Worm (Caenorhabditis elegans) whole organism, midembryonic: Measurements from ENCODE around the gene C33D9.8.

Source experiments
- T22C8.4 ChIP-seq: fragments of 200-800 bp; sonication (Bioruptor generic); IDR thresholded peaks from 2 replicates; pipeline ENCODE4 v1.3.6; 2022; ENCODE audit warnings: missing genetic modification characterization, missing compliant biosample characterization
- cog-1 ChIP-seq: sonication (generic microtip); optimal IDR thresholded peaks from 2 replicates; lab custom pipeline; 2016; ENCODE audit warnings: missing genetic modification characterization, missing compliant biosample characterization
- flt-1 ChIP-seq: fragments of 200-800 bp; sonication (Bioruptor generic); IDR thresholded peaks from 2 replicates; pipeline ENCODE4 v1.3.6; 2022; ENCODE audit warnings: missing genetic modification characterization, missing compliant biosample characterization
- klf-2 ChIP-seq: fragments of 200-800 bp; sonication (Bioruptor generic); conservative IDR thresholded peaks from 2 replicates; pipeline ENCODE4 v1.3.6; 2022; ENCODE audit warnings: missing genetic modification reagents, missing genetic modification characterization, missing compliant biosample characterization
- med-1 ChIP-seq: sonication (generic microtip); optimal IDR thresholded peaks from 2 replicates; lab custom pipeline; 2017; ENCODE audit warnings: missing genetic modification characterization, mild to moderate bottlenecking, missing compliant biosample characterization, antibody characterized with exemption, missing genetic modification reagents; ENCODE audit not compliant: insufficient read depth
- ref-1 ChIP-seq: fragments of 200-800 bp; sonication (Bioruptor generic); conservative IDR thresholded peaks from 2 replicates; pipeline ENCODE4 v1.3.6; 2022; ENCODE audit warnings: missing genetic modification reagents, missing genetic modification characterization, missing compliant biosample characterization
- tab-1 ChIP-seq: fragments of 200-800 bp; sonication (Bioruptor generic); IDR thresholded peaks from 2 replicates; pipeline ENCODE4 v1.3.6; 2022; ENCODE audit warnings: missing genetic modification characterization, missing compliant biosample characterization
- ztf-23 ChIP-seq: fragments of 200-800 bp; sonication (Bioruptor generic); IDR thresholded peaks from 2 replicates; pipeline ENCODE4 v1.3.6; 2022; ENCODE audit warnings: missing genetic modification reagents, missing genetic modification characterization, missing compliant biosample characterization
- ztf-29 ChIP-seq: fragments of 200-800 bp; sonication (Bioruptor generic); IDR thresholded peaks from 2 replicates; pipeline ENCODE4 v1.3.6; 2022; ENCODE audit warnings: missing genetic modification reagents, missing genetic modification characterization, missing compliant biosample characterization

The C33D9.8 gene

DNA sequence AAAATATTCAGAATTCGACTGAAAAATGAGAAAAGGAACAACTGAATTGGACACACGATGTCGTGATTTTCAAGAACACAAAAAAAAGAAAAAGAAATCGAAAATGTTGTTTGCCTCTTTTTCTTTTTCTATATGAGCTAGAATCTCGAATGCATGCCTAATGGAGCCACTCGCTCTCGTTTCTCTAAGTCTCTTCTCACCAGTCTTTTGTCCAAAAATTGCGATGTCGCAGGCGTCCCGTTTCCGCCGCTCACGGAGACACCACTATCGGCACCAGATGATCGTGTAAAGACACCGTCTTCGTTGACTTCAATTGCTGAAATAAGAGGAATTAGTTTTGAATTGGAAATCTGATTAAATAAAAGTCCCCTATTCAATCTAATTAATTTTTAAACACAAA, 27.9 kb downstream of the C33D9.8 start:
- no peak for TF ChIP-seq ztf-23 (GFP tag; lab: Robert Waterston, UW)
- no peak for TF ChIP-seq ref-1
- no peak for TF ChIP-seq klf-2

DNA sequence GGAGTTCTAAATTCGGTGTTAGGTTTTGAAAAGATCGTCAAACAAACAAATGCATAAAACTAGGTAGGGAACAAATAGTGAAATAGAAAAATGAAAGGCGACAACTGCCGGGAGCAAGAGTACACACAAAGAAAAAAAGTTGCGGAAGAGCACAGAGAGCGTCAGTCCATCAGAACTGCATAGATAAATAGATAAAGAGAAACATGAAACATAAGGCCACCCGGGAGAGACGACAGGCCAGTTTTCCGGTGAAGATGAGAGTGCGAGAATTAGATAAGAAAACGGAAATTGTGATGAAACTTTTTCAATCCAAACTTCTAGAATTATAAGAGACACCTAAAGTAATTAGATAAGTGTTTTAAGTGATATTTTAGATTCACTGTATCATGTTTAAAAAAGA, 28.8 kb downstream of the C33D9.8 start:
- TF ChIP-seq flt-1 (no peak), ztf-23 (GFP tag; lab: Robert Waterston, UW) (no peak)

ce11 chrIV:8754727-8755126, 31.8 kb downstream of the C33D9.8 start, which contains the start of gene elli-1:
Gene elli-1 (minus strand): TSS chrIV:8754827.
- TF ChIP-seq ztf-23 (GFP tag; lab: Robert Waterston, UW) = no peak
- TF ChIP-seq klf-2 = no peak
- TF ChIP-seq ref-1 = no peak
- TF ChIP-seq tab-1 = no peak
- TF ChIP-seq flt-1 = no peak
- no peak for TF ChIP-seq cog-1
- no peak for TF ChIP-seq ztf-29 (GFP tag; lab: Robert Waterston, UW)
- no peak for TF ChIP-seq med-1 (GFP tag; lab: Kevin White, UChicago)
- TF ChIP-seq T22C8.4 (GFP tag; lab: Robert Waterston, UW) = no peak

ce11 chrIV:8754146-8754545, 32.4 kb downstream of the C33D9.8 start:
- no peak for TF ChIP-seq ztf-23 (GFP tag; lab: Robert Waterston, UW)
- no peak for TF ChIP-seq ref-1
- no peak for TF ChIP-seq T22C8.4 (GFP tag; lab: Robert Waterston, UW)
- TF ChIP-seq tab-1 = no peak
- no peak for TF ChIP-seq ztf-29 (GFP tag; lab: Robert Waterston, UW)
- TF ChIP-seq cog-1 = no peak
- no peak for TF ChIP-seq klf-2
- no peak for TF ChIP-seq flt-1
- TF ChIP-seq med-1 (GFP tag; lab: Kevin White, UChicago) = no peak

DNA sequence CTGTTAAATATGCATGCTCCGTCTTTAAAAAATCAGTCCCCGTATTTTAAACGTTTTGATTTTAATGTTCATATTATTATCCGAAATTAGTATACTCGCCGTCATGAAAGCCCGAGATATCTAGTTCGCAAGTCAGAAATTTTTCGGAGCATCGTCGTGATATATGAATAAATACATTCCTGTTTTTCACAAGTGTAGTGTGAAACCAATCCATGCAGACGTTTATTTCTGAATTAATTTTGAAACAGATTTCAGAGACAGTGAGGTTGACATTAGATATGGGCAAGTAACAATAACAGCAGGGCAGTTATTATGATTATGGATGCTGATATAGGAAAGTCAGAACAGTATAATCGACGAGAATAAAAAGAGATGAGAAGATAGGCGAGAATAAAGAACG, 34.1 kb downstream of the C33D9.8 start:
- TF ChIP-seq ref-1 = no peak
- no peak for TF ChIP-seq cog-1
- no peak for TF ChIP-seq ztf-23 (GFP tag; lab: Robert Waterston, UW)
- TF ChIP-seq med-1 (GFP tag; lab: Kevin White, UChicago) = no peak
- no peak for TF ChIP-seq flt-1
- TF ChIP-seq ztf-29 (GFP tag; lab: Robert Waterston, UW) = no peak
- TF ChIP-seq tab-1 = no peak
- TF ChIP-seq T22C8.4 (GFP tag; lab: Robert Waterston, UW) = no peak
- no peak for TF ChIP-seq klf-2

DNA sequence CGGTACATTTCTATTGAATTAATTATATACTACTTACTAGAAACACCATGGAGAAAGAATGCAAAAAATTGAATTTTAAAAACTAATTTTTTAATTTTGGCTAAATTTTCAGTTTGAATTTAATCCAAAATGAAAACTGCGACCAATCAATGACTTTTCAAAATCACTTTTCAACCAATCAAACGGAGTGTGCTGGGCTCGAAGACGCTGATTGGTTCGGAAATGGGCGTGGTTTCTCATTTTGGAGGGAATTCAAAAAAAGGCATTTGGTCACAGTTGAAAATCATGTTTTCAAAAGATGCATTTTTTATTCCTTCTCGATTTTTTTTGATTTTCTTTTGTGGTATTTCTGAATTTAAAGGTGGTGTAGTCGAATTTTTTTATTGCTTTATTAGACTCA, 37.6 kb downstream of the C33D9.8 start:
- TF ChIP-seq klf-2 (no peak), tab-1 (no peak), ztf-29 (GFP tag; lab: Robert Waterston, UW) (no peak), med-1 (GFP tag; lab: Kevin White, UChicago) (no peak), T22C8.4 (GFP tag; lab: Robert Waterston, UW) (no peak), ref-1 (no peak), cog-1 (no peak), flt-1 (no peak), ztf-23 (GFP tag; lab: Robert Waterston, UW) (no peak)

ce11 chrIV:8745591-8746302, 40.8 kb downstream of the C33D9.8 start, which contains the start of the genes F20C5.7 and parg-1:
Gene F20C5.7 (minus strand): TSS chrIV:8745691.
Gene parg-1 (plus strand): TSS chrIV:8746252.
- TF ChIP-seq tab-1 (no peak), cog-1 (no peak), ztf-23 (GFP tag; lab: Robert Waterston, UW) (no peak), ztf-29 (GFP tag; lab: Robert Waterston, UW) (no peak), T22C8.4 (GFP tag; lab: Robert Waterston, UW) (no peak), flt-1 (no peak), med-1 (GFP tag; lab: Kevin White, UChicago) (no peak), ref-1 (no peak)

DNA sequence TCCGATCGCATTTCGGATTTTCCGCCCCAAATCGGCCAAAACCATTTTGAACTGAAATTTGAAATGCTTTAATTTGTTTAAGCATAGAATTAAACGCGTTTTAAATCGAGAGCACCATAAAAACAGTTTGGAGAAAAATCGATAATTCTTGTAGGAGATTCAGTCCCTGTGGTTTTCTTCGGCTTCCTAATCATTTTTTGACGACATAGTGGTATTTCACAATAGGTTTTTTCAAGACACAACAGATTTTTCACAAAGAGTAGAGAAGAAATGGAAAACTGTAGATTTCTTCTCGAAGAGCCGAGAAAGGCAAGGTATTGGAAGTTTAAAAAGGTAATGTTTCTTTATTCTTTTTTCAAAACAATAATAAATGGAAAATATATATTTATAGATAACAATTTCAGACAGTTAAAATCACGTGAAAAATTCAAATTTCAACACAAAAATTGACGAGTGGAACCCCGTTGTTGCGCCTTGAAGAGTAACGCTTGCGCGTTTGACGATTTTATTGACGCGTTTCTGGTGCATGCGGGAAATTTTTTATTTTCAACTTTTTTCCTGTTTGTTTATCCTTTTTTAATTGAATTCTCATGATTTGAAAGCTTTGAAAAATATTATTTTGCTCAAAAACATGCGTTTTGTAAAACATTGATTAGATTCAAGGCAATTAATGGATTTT, 42.8 kb downstream of the C33D9.8 start, which contains the start of gene F21D5.7:
F21D5.7 (minus strand) TSS at position 51 of the 679 bp plus-strand sequence.
- no peak for TF ChIP-seq ztf-23 (GFP tag; lab: Robert Waterston, UW)
- no peak for TF ChIP-seq med-1 (GFP tag; lab: Kevin White, UChicago)
- 0 out of 2 replicates have a peak, but pooled peaks have one; percentile 34 for TF ChIP-seq T22C8.4 (GFP tag; lab: Robert Waterston, UW)
- no peak for TF ChIP-seq cog-1
- no peak for TF ChIP-seq ztf-29 (GFP tag; lab: Robert Waterston, UW)
- no peak for TF ChIP-seq klf-2
- no peak for TF ChIP-seq ref-1

DNA sequence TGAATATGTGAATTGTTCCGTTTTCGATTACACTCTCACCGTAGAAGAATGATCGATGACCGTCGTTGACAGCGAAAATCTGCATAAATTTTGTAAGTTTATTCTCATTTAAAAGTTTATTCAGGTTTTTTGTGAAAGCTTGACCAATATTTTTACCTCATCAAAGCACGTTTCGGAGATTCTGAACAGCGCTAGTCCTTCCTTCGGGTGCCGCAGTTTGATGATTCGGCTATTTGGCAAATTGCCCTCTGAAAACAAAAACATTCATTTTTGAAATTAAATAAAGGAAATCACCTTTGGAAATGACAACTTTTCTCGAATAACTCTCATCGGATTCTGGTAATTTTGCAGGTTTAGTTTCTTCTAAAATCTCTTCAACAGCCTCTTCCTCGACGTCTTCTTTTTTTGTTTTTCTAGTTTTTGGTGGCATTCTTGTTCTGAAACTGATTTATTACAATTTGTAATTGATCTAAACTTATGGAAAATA, 45.6 kb downstream of the C33D9.8 start, which contains the start of gene F21D5.6:
F21D5.6 (minus strand) TSS at position 437 of the 487 bp plus-strand sequence.
- no peak for TF ChIP-seq ztf-23 (GFP tag; lab: Robert Waterston, UW)
- 0 out of 2 replicates have a peak, but pooled peaks have one; percentile 33 for TF ChIP-seq flt-1
- no peak for TF ChIP-seq tab-1

ce11 chrIV:8739926-8740325, 46.6 kb downstream of the C33D9.8 start, which contains the start of gene mrps-33:
Gene mrps-33 (minus strand): TSS chrIV:8740026.
- no peak for TF ChIP-seq T22C8.4 (GFP tag; lab: Robert Waterston, UW)
- TF ChIP-seq flt-1 = no peak
- no peak for TF ChIP-seq tab-1
- no peak for TF ChIP-seq klf-2
- no peak for TF ChIP-seq ztf-29 (GFP tag; lab: Robert Waterston, UW)
